Fruit fly (Drosophila melanogaster) whole organism, larva: ENCODE data around the gene gdl.
A peak's percentile ranks its signal among the peaks of the same experiment; 100 is the strongest.

Experiments
- noc ChIP-seq: fragments of 200-800 bp; sonication (Bioruptor generic); optimal IDR thresholded peaks from 3 replicates; lab custom pipeline; 2019; ENCODE audit warnings: missing biosample characterization, mild to moderate bottlenecking, missing genetic modification characterization, moderate library complexity

The gdl gene

DNA sequence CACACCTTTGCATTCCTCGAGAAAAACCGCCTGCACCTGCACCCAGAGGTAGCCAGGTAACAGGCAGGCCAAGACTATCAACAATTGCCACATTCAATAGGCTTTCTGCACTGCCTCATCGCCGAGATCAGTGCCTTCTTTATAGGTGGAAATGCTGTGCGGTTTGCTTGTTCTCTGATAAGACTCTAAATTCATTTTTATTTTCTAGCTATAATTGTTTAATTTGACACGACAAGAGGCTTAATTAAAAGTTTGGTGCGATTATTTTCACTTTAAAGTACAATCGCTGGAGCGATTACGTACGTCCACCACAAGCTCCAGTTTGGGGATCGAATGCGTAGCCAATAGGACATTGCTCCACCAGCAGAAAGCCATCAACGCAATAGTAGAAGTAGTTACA lies 18.2 kb downstream of the gdl start, which contains the start of gene CG42729:
CG42729 (minus strand) TSS at position 101 of the 400 bp plus-strand sequence.
- no peak for TF ChIP-seq noc (tag; lab: Kevin White, UChicago)

DNA sequence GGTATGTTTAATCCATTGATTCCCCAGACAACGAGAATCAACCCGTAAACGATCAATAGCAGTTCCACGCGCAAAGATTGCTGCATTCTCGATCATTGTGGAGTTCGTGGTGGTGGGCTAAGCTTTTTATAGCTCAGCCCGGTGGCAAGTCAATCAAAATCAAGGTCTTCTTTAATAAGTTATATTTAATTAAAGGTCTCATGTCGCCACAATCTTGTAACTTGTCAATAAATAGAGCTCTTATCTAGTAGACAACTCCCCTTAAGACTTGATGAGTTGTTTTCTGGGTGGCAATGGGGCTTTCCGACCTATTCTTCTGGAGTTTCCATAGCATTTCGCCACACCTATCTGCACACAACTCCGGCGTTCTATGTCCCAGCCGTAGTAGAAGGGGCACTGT lies 18.9 kb downstream of the gdl start, which contains the start of gene CG42728:
CG42728 (minus strand) TSS at position 101 of the 400 bp plus-strand sequence.
- TF ChIP-seq noc (tag; lab: Kevin White, UChicago), result no peak

DNA sequence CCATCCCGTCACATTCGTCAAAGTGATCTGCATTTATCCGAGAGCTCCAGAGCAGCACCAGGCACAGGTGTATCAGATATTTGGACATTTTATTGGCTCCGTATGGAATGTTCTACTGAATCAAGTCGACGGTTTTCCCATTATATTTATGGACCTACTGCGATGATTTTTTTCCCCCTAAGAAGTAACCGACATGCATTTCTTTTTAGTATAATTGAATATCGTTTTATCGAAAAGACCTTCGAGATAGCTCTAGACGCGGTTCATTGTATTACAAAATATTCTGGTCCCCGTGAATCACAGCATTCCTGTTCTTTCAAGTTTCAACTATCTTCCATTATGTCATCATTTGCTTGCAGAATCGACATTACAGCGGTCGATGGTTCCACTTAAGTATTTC lies 19.9 kb downstream of the gdl start, which contains the start of gene obst-H:
obst-H (minus strand) TSS at position 101 of the 400 bp plus-strand sequence.
- TF ChIP-seq noc (tag; lab: Kevin White, UChicago), result no peak

DNA sequence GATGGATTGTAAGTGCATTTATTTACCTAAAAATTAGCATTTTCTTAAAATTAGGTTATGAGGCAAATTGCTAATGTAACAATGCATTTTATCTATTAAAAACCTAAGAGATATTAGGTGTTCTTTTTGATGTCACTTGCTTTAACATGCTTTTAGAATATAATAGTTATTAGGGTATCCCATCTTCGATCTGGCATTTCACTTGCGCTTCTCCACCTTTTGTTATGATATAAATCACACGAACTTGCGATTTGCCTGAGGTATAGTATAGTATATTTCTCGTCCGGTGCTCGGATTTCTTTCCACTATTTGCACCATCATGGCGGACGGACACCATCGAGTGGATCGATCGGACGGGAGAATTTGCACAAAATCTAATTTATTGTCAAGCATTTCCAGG lies 20.8 kb downstream of the gdl start:
- TF ChIP-seq noc (tag; lab: Kevin White, UChicago), result peak; percentile 71

DNA sequence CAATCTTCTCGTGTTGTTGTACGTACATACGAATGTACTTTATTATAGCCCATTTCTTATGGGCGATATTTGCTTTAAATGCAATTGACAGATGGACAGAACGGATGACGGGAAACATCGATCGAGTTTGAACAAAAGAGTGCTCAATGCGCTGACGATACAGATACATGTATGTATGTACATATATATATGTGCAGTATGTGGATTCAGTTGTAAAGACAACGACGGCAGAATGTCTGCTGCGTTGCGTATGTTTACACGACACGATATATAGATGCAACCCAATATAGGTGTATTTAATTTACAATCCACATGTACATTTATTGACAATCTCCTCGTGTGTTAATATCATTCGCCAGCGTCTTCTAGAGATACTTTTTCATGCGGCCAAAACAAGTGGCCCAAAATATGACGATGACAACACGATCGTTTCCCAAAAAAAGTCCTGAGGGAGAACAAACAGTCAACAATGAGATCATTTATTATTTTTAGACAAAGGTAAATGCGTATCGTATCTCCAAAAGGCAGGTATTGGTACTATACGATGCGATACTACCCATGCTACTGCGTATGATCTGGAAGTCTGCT lies 21.5 kb downstream of the gdl start:
- TF ChIP-seq noc (tag; lab: Kevin White, UChicago), result no peak

DNA sequence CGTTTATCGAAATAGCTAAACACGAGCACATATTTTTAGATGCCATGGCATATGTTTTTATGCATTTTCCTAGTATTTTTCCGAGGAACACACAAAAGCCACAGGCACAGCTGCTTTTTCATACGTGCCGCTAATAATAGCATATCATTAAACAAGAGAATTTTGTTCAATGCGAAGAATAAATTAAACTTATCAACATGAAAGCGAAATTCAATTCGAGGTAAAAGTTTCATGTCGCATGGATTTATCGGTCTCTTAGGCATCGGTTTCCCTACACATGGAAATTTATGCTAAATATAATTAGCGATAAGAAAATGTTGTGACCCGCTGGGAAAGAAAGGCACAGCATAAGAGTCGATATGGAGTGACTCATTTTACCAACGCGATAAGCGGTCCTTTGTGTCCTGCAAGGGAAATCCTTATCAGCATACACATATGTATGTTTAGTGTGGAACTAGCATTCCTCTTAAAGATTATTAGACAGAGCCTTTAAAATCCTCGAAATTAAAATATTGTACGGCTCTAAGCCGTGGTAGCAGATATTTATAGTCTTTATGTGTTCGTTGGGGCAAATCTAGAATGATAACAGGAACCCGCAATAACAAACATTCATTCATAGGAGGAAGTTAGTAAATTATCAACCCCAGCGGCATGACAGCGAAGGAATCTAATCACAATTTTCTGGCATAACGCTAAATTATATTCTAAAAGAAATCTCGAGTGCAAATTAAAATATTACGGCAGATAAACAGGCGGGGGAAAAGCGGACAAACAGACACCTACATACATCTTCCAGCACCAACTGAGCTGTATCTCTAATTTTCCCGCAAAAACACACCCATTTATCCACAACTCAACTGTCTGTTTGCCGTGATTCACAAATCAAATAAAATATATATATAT lies 22.4 kb downstream of the gdl start, which contains the start of gene CG43248:
CG43248 (minus strand) TSS at position 51 of the 903 bp plus-strand sequence.
- TF ChIP-seq noc (tag; lab: Kevin White, UChicago), result peak; percentile 80

DNA sequence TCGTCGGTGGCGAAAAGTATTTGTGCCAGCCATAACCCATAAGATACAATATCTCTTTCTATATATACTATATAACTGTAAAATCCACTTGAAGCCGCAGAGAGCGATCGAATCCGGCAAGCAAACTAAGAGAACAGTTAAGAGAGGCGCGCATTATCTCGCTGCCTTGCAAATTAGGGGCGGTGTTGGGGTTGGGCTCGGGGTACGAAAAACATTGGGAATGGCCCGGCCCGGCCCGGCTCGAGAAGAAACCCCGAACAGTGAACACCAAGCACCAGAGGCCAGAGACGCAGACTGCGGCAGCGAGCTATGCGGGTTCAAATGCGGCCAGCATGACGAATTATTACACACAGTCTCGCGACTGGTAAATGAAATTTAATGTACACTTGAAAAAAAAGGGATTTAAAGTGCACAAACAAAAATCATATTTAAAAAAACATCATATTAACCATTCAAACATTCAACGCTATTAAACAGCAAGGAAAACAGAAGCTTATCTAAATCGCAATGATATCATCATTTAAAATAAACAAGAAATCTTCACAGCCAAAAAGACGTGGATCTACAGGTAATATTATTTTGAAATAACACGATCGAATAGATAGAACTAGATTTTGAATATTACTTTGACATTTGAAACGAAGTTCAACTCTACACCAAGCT lies 23.3 kb downstream of the gdl start:
- no peak for TF ChIP-seq noc (tag; lab: Kevin White, UChicago)

DNA sequence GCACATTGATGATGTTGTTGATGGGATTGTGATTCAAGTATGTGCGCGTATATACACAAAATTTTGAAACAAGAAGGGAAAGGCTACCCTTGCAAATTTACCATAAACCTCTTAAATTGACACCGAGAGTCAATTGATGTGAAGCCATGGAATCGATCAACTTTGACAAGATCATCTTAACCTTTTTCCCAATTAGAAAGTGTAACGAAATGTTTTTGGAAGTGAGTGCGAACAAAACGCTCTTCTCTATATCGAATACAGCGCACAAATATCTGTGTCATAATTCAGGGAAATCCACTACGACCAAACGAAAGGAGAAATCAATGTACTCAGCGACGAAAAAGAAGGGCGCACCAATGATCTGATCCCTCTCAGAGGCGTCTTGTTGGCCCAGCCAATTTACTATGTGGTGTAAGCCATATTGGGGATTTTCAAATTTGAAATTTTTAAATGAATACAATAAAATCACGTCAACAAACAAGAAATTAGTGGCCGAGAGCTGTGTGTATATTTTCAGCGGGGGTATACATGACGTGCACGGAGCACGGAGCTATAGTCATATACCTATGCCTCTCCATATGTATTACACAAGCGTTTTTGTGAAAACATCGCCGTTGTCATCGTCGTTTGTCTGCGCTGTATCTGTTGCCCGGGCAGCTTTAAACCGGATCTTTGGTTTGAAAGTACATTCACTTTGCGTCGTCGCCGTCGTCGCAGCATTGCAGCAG lies 24.3 kb downstream of the gdl start:
- TF ChIP-seq noc (tag; lab: Kevin White, UChicago), result peak; percentile 79

DNA sequence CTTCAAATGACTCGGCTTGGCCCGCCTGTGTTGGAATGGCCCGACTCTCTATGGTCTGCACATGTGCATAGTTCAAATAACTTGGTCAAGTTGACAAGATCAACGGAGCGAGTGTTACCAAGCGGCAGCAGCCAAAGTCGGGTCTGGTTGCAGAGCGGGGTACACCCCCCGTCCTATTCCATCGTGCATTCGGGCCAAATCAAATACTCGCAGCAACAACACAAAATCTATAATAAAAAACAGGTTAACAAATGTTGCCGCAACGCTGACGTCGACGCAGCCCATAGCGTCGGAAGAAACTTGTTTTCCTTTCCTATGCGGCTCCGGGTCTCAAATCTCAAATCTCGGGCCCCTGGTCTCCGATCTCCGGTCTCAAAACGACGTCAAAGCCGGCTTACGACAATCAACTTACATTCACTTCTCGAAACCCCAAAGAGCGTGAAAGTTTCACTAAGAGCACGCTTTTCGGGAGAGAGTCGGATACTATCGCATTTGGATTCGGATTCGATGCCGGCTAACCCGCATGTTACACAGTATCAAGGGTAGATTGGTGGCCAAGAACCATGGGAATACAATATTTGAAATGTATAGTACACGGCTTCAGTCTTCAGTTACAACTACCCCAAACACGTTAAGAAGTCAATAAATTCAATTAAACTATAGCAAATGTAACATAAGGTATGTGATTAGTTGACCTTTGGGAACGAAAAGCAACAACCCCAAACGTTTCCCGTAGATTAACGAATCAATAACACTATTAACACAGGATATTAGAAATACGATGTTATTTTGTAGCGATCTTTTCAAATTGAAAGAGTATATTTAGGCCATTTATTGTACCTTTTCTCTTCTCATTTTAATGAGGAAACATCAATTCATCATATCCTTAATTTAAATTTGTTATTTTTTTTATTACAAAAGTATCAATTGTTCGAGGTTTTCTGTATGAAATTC lies 25.3 kb downstream of the gdl start:
- peak; percentile 78 for TF ChIP-seq noc (tag; lab: Kevin White, UChicago)

DNA sequence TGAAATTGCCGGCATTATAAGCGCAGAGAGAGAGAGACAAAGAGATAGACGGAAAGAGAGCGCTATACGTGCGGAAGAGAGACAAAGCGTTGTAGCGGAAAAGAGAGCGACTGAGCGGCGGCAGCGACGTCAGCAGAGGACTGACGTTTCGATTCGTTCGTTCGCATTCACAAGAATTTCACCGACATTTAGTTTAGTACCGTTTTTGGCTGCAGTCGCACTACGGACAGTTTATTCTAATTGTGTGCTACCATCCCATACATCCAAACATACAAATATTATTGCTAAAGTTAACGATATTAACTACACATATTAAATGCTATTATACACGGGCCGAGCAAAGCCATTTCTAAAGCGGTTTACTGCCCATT lies 26.0 kb downstream of the gdl start, which contains the start of gene CrebA:
CrebA (plus strand) TSS at position 168 of the 371 bp plus-strand sequence.
- no peak for TF ChIP-seq noc (tag; lab: Kevin White, UChicago)

DNA sequence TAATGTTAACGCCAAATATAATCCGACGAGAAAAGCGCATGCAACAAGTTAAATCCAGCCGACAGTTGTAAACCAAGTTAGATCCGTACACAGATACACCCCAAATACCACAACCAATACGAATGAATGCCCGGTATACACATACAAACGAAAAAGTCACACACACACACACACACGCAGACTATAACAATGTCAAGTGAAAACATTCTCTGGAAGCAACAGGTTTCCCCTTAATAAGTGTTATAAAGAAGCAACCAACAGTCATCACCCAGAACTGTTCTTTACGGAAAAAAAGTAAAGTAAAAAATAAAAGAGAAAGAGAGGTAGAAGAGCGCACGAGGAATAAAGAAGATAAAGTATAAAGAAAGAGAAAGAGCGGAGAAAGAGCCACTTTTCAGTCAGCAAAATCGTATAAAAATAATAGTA lies 26.6 kb downstream of the gdl start:
- TF ChIP-seq noc (tag; lab: Kevin White, UChicago), result no peak

DNA sequence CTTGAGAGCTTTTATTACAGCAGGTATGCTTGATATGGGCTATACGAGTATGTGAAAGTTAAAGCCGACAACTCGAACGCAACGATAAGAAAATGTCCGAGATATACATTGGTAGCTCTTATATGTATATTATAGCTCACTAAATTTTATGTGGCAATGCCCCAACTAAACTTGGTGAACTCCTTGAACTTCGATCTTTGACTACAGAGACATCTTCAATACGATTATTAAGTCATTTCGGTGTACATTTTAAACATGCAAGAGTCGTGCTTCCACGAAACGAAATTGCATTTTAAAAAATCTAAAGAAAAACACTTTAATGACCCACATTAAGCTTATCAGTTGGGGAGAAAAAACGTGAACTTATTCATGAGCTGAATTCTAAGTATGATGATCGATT lies 27.3 kb downstream of the gdl start:
- TF ChIP-seq noc (tag; lab: Kevin White, UChicago), result no peak

DNA sequence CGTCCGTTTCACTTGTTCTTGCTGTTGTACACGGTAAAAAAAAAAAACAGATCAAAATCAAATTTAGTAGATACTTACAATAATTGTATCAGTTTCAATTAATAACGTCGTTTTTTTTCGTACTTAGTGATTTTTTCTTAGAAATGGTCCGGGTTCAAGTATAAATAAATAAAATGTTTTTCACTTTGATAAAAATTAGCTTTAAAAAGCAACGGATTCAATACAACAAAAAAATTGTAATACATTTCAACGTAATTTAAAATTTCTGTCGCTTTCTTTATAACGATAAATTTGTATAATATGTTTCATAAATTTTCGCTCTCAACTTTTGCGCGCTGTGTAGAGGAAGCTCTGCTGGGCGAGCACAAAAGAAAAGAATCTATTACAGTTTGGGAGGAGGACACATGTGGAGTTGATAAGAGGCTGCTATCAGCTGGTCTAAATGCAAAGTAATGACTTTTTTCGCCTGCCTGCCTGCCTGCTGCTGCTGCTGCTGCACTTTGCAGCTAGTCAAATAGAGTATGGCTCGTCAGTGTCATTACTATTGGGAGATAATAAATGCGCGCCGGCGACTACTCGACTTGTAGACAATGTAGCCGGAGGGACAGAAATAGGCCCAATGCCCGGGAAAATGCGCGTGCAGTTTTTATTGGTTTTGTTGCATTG lies 28.8 kb downstream of the gdl start:
- TF ChIP-seq noc (tag; lab: Kevin White, UChicago), result peak; percentile 80
